Fruit fly (Drosophila melanogaster): ENCODE results near the gene CG6330.

Gene CG6330

dm6 chr3R:26958314-26958979 is at the start of gene CG6330:
CG6330 (minus strand) TSS chr3R:26958491.
- no peak for TF ChIP-seq noc (tag; optimal IDR thresholded peaks at IDR 0.05)

DNA sequence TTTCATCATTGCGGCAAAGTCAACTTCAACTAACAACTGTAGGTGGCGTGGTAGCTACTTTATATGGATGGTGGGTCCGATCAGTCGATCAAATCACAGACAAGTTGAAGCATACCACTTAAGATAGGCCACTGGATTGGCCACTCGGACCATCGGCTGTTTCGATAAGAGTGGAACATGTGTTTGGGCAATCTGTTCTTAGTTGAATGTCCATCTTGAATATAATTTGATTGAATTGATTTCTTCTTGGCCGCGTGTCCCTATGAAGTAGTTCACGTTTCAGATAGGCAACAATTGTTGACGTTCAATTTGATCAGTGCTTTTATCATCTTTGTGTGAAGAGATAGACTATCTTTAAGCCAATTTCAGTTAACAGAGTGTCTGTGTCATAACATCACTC is 48.7 kb upstream of the CG6330 start, which contains the start of gene CG6295:
TSS of gene CG6295 (minus strand) at position 34 of the 400 bp plus-strand sequence.
- no peak for TF ChIP-seq noc (tag; optimal IDR thresholded peaks at IDR 0.05)

dm6 chr3R:27005338-27005737 is 47.0 kb upstream of the CG6330 start, which contains the start of gene CG6296:
CG6296 (minus strand) TSS chr3R:27005469.
- TF ChIP-seq noc (tag; optimal IDR thresholded peaks at IDR 0.05): no peak

DNA sequence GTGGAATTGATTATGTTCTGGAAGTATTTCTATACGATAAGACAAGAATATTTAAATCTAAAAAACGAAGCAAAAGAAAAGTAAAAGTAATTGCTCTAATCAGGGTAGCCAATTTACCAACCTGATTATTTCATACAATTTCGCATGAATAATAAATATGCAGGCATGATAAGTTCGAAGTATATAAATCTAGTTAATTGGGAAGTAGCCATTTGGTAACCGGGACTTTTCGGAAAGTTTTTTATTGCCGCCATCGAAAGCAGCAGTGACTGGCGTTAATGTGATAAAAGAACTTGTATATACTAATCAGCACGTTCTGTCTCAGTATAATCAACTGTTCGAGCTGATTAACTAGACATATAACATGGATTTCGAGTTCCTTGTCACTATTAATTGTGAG is 44.5 kb upstream of the CG6330 start:
- peak; percentile 90 for TF ChIP-seq noc (tag; optimal IDR thresholded peaks at IDR 0.05)

- no peak for TF ChIP-seq noc (tag; optimal IDR thresholded peaks at IDR 0.05)
These were observed 41.2 kb upstream of the CG6330 start, which contains the start of gene CG31077 for dm6 chr3R:26999452-26999851. CG31077 (plus strand) TSS chr3R:26999752.

DNA sequence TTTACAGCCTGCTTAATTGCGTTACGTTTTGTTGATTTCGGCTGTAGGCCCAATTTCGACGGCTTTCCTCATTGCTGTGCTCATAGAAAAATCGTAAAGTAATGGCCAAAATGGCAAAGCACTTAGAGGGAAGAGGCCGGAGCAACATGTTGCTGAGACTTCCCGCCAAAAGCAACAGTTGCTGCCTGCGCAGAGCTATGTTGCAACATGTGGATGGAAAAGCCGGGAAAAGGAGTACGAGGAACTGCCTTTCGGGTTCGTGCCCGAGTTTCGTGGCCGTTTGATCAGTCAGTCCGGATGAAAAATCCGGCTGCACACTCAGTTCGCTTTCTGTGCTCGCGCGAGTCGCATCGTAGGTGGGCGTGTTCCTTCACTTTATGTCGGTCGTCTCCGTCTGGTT is 38.4 kb upstream of the CG6330 start, which contains the start of gene RYa-R:
TSS of gene RYa-R (plus strand) at position 339 of the 400 bp plus-strand sequence.
- no peak for TF ChIP-seq noc (tag; optimal IDR thresholded peaks at IDR 0.05)

DNA sequence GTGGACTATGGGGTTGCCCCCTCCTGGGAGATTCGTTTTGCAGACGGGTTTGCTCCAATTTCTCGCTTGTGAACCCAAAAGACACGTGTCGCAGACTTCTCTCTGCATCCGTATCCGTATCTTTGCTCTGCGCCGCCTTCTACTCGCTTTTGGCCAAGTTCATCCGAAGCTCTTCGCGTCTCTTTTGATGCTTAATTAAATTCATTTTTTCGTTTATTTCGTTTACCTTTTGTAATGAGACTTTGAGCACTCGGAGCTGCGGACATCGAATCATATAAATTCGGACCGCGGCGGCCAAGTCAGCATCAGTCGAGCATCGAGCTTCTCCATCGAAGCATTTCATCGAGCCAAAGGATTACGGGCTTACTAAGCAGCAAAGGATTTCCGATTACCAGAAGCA is 36.2 kb upstream of the CG6330 start, which contains the start of gene TwdlC:
TSS of gene TwdlC (plus strand) at position 301 of the 400 bp plus-strand sequence.
- TF ChIP-seq noc (tag; optimal IDR thresholded peaks at IDR 0.05): no peak

DNA sequence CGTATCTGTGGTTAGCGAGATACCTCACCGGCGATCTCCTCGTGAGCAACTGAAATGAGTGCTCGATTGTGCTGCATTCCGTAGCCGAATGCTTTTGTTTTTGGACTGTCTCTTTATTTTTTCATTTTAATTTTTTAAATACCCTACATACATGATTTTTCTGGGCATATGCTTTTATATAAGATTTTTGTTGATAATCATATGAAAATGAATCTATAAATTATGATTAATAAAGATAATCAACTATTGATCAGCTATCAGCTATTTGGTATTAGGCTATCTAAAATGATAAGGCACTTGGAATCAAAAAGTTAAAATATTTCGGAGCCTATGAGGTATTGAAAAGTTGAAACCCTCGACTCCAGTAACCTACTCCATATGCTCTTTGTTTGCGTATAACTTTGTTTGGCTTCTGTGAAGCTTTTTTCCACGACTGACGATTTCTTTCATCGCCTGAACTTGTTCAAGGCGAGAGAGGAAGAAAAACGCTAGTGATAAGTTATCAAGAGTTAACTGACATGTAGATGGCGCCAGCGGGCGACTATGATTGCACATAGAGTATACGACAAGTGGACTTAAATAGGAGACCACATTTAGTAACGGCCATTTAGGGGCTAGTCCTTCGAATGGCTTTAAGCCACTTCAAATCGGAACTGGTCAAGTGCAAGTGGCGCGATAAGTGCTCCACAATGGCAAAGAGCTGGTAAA is 31.7 kb upstream of the CG6330 start, which contains the start of gene CG31076:
TSS of gene CG31076 (minus strand) at position 51 of the 708 bp plus-strand sequence.
- peak; percentile 76 for TF ChIP-seq noc (tag; optimal IDR thresholded peaks at IDR 0.05)

DNA sequence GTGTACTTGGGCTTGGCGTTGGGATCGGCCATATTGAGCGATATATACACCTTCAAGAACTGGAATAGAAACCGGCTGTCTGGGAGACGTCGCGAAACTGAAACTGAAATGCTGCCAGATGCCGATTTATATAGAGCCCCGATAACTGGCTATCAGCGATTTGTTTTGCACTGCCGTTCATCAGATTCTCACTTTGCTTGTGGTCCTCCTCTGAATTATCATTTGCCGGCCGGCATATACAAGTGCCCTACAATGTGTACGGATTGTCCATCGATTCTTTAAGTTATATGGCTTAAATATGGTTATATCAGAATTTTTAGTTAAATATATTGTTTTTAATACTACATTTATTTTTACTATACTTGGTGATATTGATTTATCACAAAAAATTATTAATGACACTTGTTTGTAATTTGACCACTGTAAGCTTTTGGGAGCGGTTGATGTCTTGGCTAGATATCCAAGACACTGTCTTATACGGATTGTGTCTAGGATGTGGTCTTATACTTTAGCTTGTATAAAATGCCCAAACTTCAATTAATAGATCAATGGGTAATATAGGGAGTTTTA is 30.2 kb upstream of the CG6330 start, which contains the start of gene CG31075:
TSS of gene CG31075 (minus strand) at position 106 of the 570 bp plus-strand sequence.
- TF ChIP-seq noc (tag; optimal IDR thresholded peaks at IDR 0.05): peak; percentile 85

DNA sequence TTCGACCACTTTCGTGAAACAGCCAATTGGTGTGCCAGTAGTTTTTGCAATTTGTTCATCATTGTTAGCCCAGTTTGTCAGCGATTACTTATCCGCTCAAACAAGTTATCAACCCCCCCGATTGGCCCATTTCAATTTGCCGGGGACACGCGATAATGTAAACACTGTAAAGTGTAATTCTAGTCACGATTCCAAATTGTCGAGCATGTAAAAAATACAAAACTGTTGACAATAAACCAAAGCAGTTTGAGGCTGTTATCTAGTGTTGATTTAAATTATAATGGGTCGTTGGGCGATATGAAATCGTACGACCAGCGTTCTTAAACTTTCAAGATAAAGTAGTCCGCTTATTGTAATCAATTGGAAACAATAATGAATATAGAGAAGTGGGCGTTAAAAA is 29.2 kb upstream of the CG6330 start:
- TF ChIP-seq noc (tag; optimal IDR thresholded peaks at IDR 0.05): no peak

DNA sequence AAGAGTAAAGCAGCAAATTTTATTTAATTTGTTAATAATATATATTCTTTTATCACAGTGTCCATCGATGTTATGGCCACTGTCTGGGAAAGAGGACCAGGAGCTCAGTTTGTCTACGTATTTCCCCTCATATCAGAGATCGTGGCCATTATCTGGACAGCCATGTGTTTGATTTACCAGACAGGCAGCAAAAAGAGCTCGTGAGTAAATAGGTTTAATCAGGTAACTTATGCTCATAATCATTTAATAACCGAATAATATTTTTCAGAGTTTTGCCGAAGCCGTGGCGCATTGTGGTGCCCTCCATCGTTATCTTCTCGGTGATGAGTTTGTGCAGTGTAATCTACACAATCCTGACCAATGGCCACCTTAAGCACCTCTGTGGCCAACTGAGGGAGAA is 26.1 kb upstream of the CG6330 start:
- peak; percentile 64 for TF ChIP-seq noc (tag; optimal IDR thresholded peaks at IDR 0.05)

- TF ChIP-seq noc (tag; optimal IDR thresholded peaks at IDR 0.05): no peak
These were observed 23.8 kb upstream of the CG6330 start for dm6 chr3R:26982106-26982505.

DNA sequence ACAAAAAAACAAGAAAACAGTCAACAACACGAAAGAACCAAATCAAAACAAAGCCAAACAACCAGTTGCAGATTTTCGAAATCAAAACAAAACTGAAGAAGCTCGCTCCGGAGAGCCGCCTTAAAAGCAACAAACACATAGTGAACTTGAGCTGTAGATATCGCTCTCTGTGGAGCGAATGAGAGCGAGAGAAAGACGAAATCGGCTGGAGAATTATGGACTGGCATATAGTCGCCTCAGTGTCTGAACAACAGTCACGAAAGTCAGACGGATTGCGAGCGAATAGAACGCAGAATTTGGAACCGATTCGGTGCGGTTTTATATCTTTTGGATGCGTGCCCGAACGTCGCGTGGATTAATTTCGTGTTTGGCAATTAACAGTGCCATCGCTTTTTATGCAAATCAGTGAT is 22.0 kb upstream of the CG6330 start:
- TF ChIP-seq noc (tag; optimal IDR thresholded peaks at IDR 0.05): peak; percentile 28

DNA sequence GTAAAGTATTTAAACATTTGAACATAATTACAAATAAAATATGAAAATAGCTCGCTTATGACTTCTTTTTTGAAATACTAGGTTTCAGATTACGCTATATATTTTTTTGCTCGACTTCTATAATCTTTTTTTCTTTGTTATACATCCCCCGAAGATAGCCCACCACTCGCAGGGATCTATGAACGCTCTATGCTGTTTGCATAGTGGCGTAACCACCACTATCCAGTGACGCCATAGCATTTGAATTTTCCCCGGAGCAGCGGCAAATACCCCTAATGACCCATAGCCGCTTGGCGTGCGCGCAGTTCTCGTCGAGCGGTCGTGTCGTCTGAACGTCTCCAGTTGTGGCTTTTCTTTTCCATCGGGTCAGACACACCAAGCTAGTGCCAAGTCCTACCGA is 19.9 kb upstream of the CG6330 start, which contains the start of the genes CG14253 and CG46313:
TSS of gene CG14253 (plus strand) at position 301 of the 400 bp plus-strand sequence.
TSS of gene CG46313 (plus strand) at position 301 of the 400 bp plus-strand sequence.
- no peak for TF ChIP-seq noc (tag; optimal IDR thresholded peaks at IDR 0.05)

DNA sequence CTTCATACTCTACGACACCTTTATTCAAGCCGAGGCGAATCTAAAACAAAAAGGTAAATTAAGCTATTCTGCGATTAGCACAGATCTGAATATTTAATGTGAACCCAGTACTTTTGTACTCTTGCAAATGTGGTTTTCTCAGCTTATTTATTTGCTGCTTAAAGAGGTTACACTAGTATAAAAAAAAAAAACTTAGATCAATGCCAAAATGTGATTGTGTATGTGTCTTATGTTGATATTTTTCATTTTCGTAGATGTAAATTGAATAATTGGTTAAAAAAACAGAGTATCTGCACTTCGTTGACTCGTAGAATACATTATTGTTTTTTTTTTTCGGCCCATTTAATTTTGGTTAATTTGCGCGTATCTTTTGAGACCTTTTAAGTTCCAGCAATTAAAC is 11.5 kb upstream of the CG6330 start:
- peak; percentile 77 for TF ChIP-seq noc (tag; optimal IDR thresholded peaks at IDR 0.05)

Data from whole organism, larva.